Fruit fly (Drosophila melanogaster) whole organism, embryonic: ENCODE results near the gene CG7402.

Experiments
- Atf3 ChIP-seq: fragments of 200-800 bp; sonication (Bioruptor generic); optimal IDR thresholded peaks from 3 replicates; lab custom pipeline; 2016; ENCODE audit warnings: missing biosample characterization, missing genetic modification characterization
- Blimp-1 ChIP-seq: fragments of 200-800 bp; sonication (Bioruptor generic); optimal IDR thresholded peaks from 3 replicates; lab custom pipeline; 2018; ENCODE audit warnings: missing biosample characterization, missing genetic modification characterization, mild to moderate bottlenecking, moderate library complexity, missing genetic modification reagents
- CG11456 ChIP-seq: fragments of 200-800 bp; sonication (Bioruptor generic); IDR thresholded peaks from 3 replicates; pipeline ENCODE4 v1.3.6; 2022; ENCODE audit warnings: missing biosample characterization, missing genetic modification characterization
- CG11695 ChIP-seq: fragments of 200-800 bp; sonication (Bioruptor generic); IDR thresholded peaks from 3 replicates; pipeline ENCODE4 v1.3.6; 2022; ENCODE audit warnings: missing biosample characterization, missing genetic modification characterization
- CG13123 ChIP-seq: fragments of 200-800 bp; sonication (Bioruptor generic); optimal IDR thresholded peaks from 2 replicates; lab custom pipeline; 2016; ENCODE audit warnings: missing biosample characterization, missing genetic modification characterization
- CG14050 ChIP-seq: fragments of 200-800 bp; sonication (Bioruptor generic); IDR thresholded peaks from 3 replicates; pipeline ENCODE4 v1.3.6; 2022; ENCODE audit warnings: missing biosample characterization, missing genetic modification characterization
- CG14965 ChIP-seq: fragments of 200-800 bp; sonication (Bioruptor generic); optimal IDR thresholded peaks from 2 replicates; lab custom pipeline; 2016; ENCODE audit warnings: missing biosample characterization, missing genetic modification characterization, borderline replicate concordance
- CG16779 ChIP-seq: fragments of 200-800 bp; sonication (Bioruptor generic); IDR thresholded peaks from 2 replicates; pipeline ENCODE4 v1.3.6; 2022; ENCODE audit warnings: missing biosample characterization, missing genetic modification characterization
- CG16815 ChIP-seq: fragments of 200-800 bp; sonication (Bioruptor generic); optimal IDR thresholded peaks from 3 replicates; lab custom pipeline; 2017; ENCODE audit warnings: missing biosample characterization, mild to moderate bottlenecking, missing genetic modification characterization
- CG16863 ChIP-seq: fragments of 200-800 bp; sonication (Bioruptor generic); optimal IDR thresholded peaks from 3 replicates; lab custom pipeline; 2016; ENCODE audit warnings: missing biosample characterization, missing genetic modification characterization
- CG17829 ChIP-seq: fragments of 200-800 bp; optimal IDR thresholded peaks from 2 replicates; lab custom pipeline; 2019; ENCODE audit warnings: missing biosample characterization, mild to moderate bottlenecking, missing genetic modification characterization, moderate library complexity
- CG18619 ChIP-seq: fragments of 200-800 bp; sonication (Bioruptor generic); optimal IDR thresholded peaks from 3 replicates; lab custom pipeline; 2017; ENCODE audit warnings: missing biosample characterization, mild to moderate bottlenecking, missing genetic modification characterization
- CG2678 ChIP-seq: fragments of 200-800 bp; sonication (Bioruptor generic); optimal IDR thresholded peaks from 3 replicates; lab custom pipeline; 2019; ENCODE audit warnings: missing biosample characterization, mild to moderate bottlenecking, missing genetic modification characterization, moderate library complexity
- CG33213 ChIP-seq: fragments of 200-800 bp; sonication (Bioruptor generic); optimal IDR thresholded peaks from 3 replicates; lab custom pipeline; 2016; ENCODE audit warnings: missing biosample characterization, missing genetic modification characterization
- CG3726 ChIP-seq: fragments of 200-800 bp; sonication (Bioruptor generic); IDR thresholded peaks from 3 replicates; pipeline ENCODE4, ENCODE4 v1.3.6; 2022; ENCODE audit warnings: missing biosample characterization, missing genetic modification characterization
- CG4617 ChIP-seq: fragments of 200-800 bp; sonication (Bioruptor generic); optimal IDR thresholded peaks from 3 replicates; lab custom pipeline; 2016; ENCODE audit warnings: missing biosample characterization, missing genetic modification characterization, borderline replicate concordance
- CG7745 ChIP-seq: fragments of 200-800 bp; sonication (Bioruptor generic); optimal IDR thresholded peaks from 2 replicates; lab custom pipeline; 2018; ENCODE audit warnings: missing biosample characterization, mild to moderate bottlenecking, missing genetic modification characterization, moderate library complexity
- CG8478 ChIP-seq: fragments of >200 bp; optimal IDR thresholded peaks from 2 replicates; lab custom pipeline; 2018
- CoRest ChIP-seq: fragments of 200-800 bp; sonication (Bioruptor generic); optimal IDR thresholded peaks from 3 replicates; lab custom pipeline; 2018; ENCODE audit warnings: missing biosample characterization, mild to moderate bottlenecking, missing genetic modification characterization, moderate library complexity
- Gug ChIP-seq: fragments of 200-800 bp; sonication (Bioruptor generic); IDR thresholded peaks from 4 replicates; pipeline ENCODE4 v1.3.6; 2022; ENCODE audit warnings: missing biosample characterization, missing genetic modification characterization
- HLH54F ChIP-seq: fragments of 200-800 bp; sonication (Bioruptor generic); optimal IDR thresholded peaks from 3 replicates; lab custom pipeline; 2016; ENCODE audit warnings: missing biosample characterization, missing genetic modification characterization
- Hsf ChIP-seq: fragments of 200-800 bp; sonication (Bioruptor generic); optimal IDR thresholded peaks from 3 replicates; lab custom pipeline; 2016; ENCODE audit warnings: missing biosample characterization, missing genetic modification characterization
- MESR4 ChIP-seq: fragments of 200-800 bp; sonication (Bioruptor generic); optimal IDR thresholded peaks from 2 replicates; lab custom pipeline; 2018; ENCODE audit warnings: missing biosample characterization, mild to moderate bottlenecking, missing genetic modification characterization, moderate library complexity
- Oaz ChIP-seq: fragments of 200-800 bp; sonication (Bioruptor generic); IDR thresholded peaks from 2 replicates; pipeline ENCODE4 v1.3.6; 2022; ENCODE audit warnings: missing biosample characterization, missing genetic modification characterization
- Rx ChIP-seq: fragments of 200-800 bp; sonication (Bioruptor generic); IDR thresholded peaks from 2 replicates; pipeline ENCODE4 v1.3.6; 2022; ENCODE audit warnings: missing biosample characterization, missing genetic modification characterization
- Side ChIP-seq: fragments of 200-800 bp; sonication (Bioruptor generic); optimal IDR thresholded peaks from 2 replicates; lab custom pipeline; 2016; ENCODE audit warnings: missing biosample characterization, missing genetic modification characterization
- Sox102F ChIP-seq: fragments of 200-800 bp; sonication (Bioruptor generic); optimal IDR thresholded peaks from 2 replicates; lab custom pipeline; 2018; ENCODE audit warnings: missing biosample characterization, mild to moderate bottlenecking, missing genetic modification characterization, moderate library complexity
- abd-A ChIP-seq: fragments of 200-800 bp; sonication (Bioruptor generic); optimal IDR thresholded peaks from 3 replicates; lab custom pipeline; 2019; ENCODE audit warnings: missing biosample characterization, mild to moderate bottlenecking, missing genetic modification characterization, moderate library complexity
- ac ChIP-seq: fragments of 200-800 bp; sonication (Bioruptor generic); optimal IDR thresholded peaks from 3 replicates; lab custom pipeline; 2017; ENCODE audit warnings: missing biosample characterization, mild to moderate bottlenecking, missing genetic modification characterization
- ap ChIP-seq: fragments of 200-800 bp; sonication (Bioruptor generic); IDR thresholded peaks from 2 replicates; pipeline ENCODE4 v1.3.6; 2022; ENCODE audit warnings: missing biosample characterization, missing genetic modification characterization
- ase ChIP-seq: fragments of 200-800 bp; sonication (Bioruptor generic); IDR thresholded peaks from 3 replicates; pipeline ENCODE4 v1.3.6; 2022; ENCODE audit warnings: missing biosample characterization, missing genetic modification characterization
- bab2 ChIP-seq: fragments of 200-800 bp; sonication (Bioruptor generic); optimal IDR thresholded peaks from 2 replicates; lab custom pipeline; 2016; ENCODE audit warnings: missing biosample characterization, missing genetic modification characterization
- bsh ChIP-seq, 2 experiments: fragments of 200-800 bp; sonication (Bioruptor generic); optimal IDR thresholded peaks; 2 replicates each; lab custom pipeline; 2017 to 2018; ENCODE audit warnings: mild to moderate bottlenecking in 2 of 2, missing biosample characterization in 2 of 2, missing genetic modification characterization in 2 of 2, moderate library complexity in 1 of 2
- btn ChIP-seq: fragments of 200-800 bp; sonication (Bioruptor generic); optimal IDR thresholded peaks from 2 replicates; lab custom pipeline; 2016; ENCODE audit warnings: missing biosample characterization, missing genetic modification characterization
- crc ChIP-seq: fragments of 200-800 bp; sonication (Bioruptor generic); optimal IDR thresholded peaks from 2 replicates; lab custom pipeline; 2016; ENCODE audit warnings: missing biosample characterization, missing genetic modification characterization
- crp ChIP-seq, 2 experiments: fragments of 200-800 bp; sonication (Bioruptor generic); optimal IDR thresholded peaks; 2 replicates in 1 of 2; 3 replicates in 1 of 2; lab custom pipeline; 2017; ENCODE audit warnings: missing biosample characterization in 2 of 2, missing genetic modification characterization in 2 of 2, mild to moderate bottlenecking in 1 of 2, moderate library complexity in 1 of 2
- cwo ChIP-seq: fragments of 200-800 bp; sonication (Bioruptor generic); optimal IDR thresholded peaks from 3 replicates; lab custom pipeline; 2017; ENCODE audit warnings: missing biosample characterization, missing genetic modification characterization, mild to moderate bottlenecking, moderate library complexity, missing genetic modification reagents
- dimm ChIP-seq: fragments of 200-800 bp; sonication (Bioruptor generic); IDR thresholded peaks from 2 replicates; pipeline ENCODE4 v1.3.6; 2022; ENCODE audit warnings: missing biosample characterization, missing genetic modification characterization
- esg ChIP-seq: fragments of 200-800 bp; sonication (Bioruptor generic); conservative IDR thresholded peaks from 2 replicates; pipeline ENCODE4 v1.3.6; 2022; ENCODE audit warnings: missing biosample characterization, missing genetic modification characterization
- eve ChIP-seq, 2 experiments: fragments of >200 bp; optimal IDR thresholded peaks; 2 replicates each; lab custom pipeline; 2017; ENCODE audit warnings: missing biosample characterization in 2 of 2, missing genetic modification characterization in 2 of 2
- grn ChIP-seq: fragments of 200-800 bp; sonication (Bioruptor generic); optimal IDR thresholded peaks from 3 replicates; lab custom pipeline; 2017; ENCODE audit warnings: missing biosample characterization, missing genetic modification characterization
- ind ChIP-seq: fragments of 200-800 bp; sonication (Bioruptor generic); optimal IDR thresholded peaks from 3 replicates; lab custom pipeline; 2016; ENCODE audit warnings: missing biosample characterization, missing genetic modification characterization
- insv ChIP-seq, 2 experiments: fragments of 200-800 bp; sonication (Bioruptor generic); optimal IDR thresholded peaks; 3 replicates each; lab custom pipeline; 2016 to 2018; ENCODE audit warnings: missing biosample characterization in 2 of 2, missing genetic modification characterization in 2 of 2
- kay ChIP-seq: fragments of 200-800 bp; sonication (Bioruptor generic); optimal IDR thresholded peaks from 2 replicates; lab custom pipeline; 2016; ENCODE audit warnings: missing biosample characterization, missing genetic modification characterization
- lilli ChIP-seq: fragments of 200-800 bp; sonication (Bioruptor generic); optimal IDR thresholded peaks from 3 replicates; lab custom pipeline; 2016; ENCODE audit warnings: missing biosample characterization, missing genetic modification characterization
- nau ChIP-seq: fragments of 200-800 bp; sonication (Bioruptor generic); optimal IDR thresholded peaks from 3 replicates; lab custom pipeline; 2017; ENCODE audit warnings: missing biosample characterization, mild to moderate bottlenecking, missing genetic modification characterization, missing genetic modification reagents
- otp ChIP-seq: fragments of 200-800 bp; sonication (Bioruptor generic); IDR thresholded peaks from 3 replicates; pipeline ENCODE4, ENCODE4 v1.3.6; 2022; ENCODE audit warnings: missing biosample characterization, missing genetic modification characterization
- pzg ChIP-seq: fragments of 200-800 bp; sonication (Bioruptor generic); optimal IDR thresholded peaks from 3 replicates; lab custom pipeline; 2018; ENCODE audit warnings: missing biosample characterization, mild to moderate bottlenecking, missing genetic modification characterization, moderate library complexity
- sqz ChIP-seq: fragments of 200-800 bp; sonication (Bioruptor generic); optimal IDR thresholded peaks from 3 replicates; lab custom pipeline; 2018; ENCODE audit warnings: missing biosample characterization, mild to moderate bottlenecking, missing genetic modification characterization
- ssp ChIP-seq: fragments of 200-800 bp; sonication (Bioruptor generic); IDR thresholded peaks from 2 replicates; pipeline ENCODE4 v1.3.6; 2022; ENCODE audit warnings: missing biosample characterization, missing genetic modification characterization
- tgo ChIP-seq: fragments of 200-800 bp; sonication (Bioruptor generic); IDR thresholded peaks from 3 replicates; pipeline ENCODE4 v1.3.6; 2022; ENCODE audit warnings: missing biosample characterization, missing genetic modification characterization

CG7402 gene

DNA sequence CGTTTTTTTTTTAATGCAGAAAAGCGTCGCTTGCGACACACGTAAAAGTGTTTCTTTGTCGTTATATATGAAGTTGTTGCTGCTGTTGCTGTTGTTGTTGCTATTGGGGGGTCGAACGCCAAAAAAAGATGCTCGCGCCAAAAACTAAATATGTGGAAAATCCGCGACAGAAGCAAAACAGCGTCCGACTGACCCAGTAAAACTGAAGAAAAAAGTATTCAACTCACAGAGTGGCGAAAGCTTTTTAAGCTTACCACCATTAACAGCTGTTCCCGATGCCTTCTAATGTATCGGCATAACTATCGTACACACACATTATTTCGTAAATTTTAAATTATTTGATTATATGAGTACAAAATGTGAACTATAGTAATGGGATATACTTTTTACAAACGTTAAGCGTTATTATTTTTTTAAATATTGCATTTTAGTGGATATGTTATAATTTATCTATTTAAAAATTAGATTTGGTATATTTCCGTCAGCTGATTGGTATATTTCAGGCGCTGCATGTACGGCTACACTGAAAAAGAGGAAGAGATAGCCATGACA, 20.2 kb downstream of the CG7402 start, which contains the start of the genes Prestin and Wdr92 (continued):
- TF ChIP-seq tgo (GFP tag; lab: Robert Waterston, UW) = no peak
- TF ChIP-seq esg (GFP tag; lab: Robert Waterston, UW) = no peak
- TF ChIP-seq ap (GFP tag; lab: Robert Waterston, UW) = no peak
- TF ChIP-seq CoRest (tag; lab: Kevin White, UChicago) = peak; percentile 28
- TF ChIP-seq otp (GFP tag; lab: Robert Waterston, UW) = no peak
- peak; percentile 75 for TF ChIP-seq pzg (GFP tag; lab: Kevin White, UChicago)
- TF ChIP-seq Side (GFP tag; lab: Kevin White, UChicago) = no peak
- TF ChIP-seq bsh (GFP tag; optimal IDR thresholded peaks at IDR 0.05; lab: Kevin White, UChicago) = no peak
- no peak for TF ChIP-seq Hsf (GFP tag; lab: Kevin White, UChicago)
- TF ChIP-seq MESR4 (GFP tag; lab: Kevin White, UChicago) = no peak
- peak; percentile 5 for TF ChIP-seq nau
- no peak for TF ChIP-seq Blimp-1 (GFP tag; lab: Kevin White, UChicago)
- no peak for TF ChIP-seq Oaz
- TF ChIP-seq Rx = no peak
- no peak for TF ChIP-seq ind
- peak; percentile 29 for TF ChIP-seq cwo (GFP tag; lab: Kevin White, UChicago)
- no peak for TF ChIP-seq Atf3 (GFP tag; lab: Kevin White, UChicago)
- TF ChIP-seq CG16815 (GFP tag; lab: Kevin White, UChicago) = no peak
- peak; percentile 19 for TF ChIP-seq CG17829 (tag; lab: Kevin White, UChicago)
- peak; percentile 59 to 98 for TF ChIP-seq crp (GFP tag; optimal IDR thresholded peaks at IDR 0.05; lab: Kevin White, UChicago)
- TF ChIP-seq CG8478 (lab: Kevin White, UChicago) = no peak
- no peak for TF ChIP-seq CG4617 (GFP tag; lab: Kevin White, UChicago)
- TF ChIP-seq abd-A = peak; percentile 55
- TF ChIP-seq bab2 (GFP tag; lab: Kevin White, UChicago) = no peak
- TF ChIP-seq CG7745 (tag; lab: Kevin White, UChicago) = no peak
- no peak for TF ChIP-seq HLH54F (GFP tag; lab: Kevin White, UChicago)
- 0 out of 2 replicates have a peak, but pooled peaks have one; percentile 40 for TF ChIP-seq CG16779 (GFP tag; lab: Robert Waterston, UW)
- TF ChIP-seq insv (GFP tag; optimal IDR thresholded peaks at IDR 0.05; lab: Kevin White, UChicago) = no peak
- no peak for TF ChIP-seq kay (GFP tag; lab: Kevin White, UChicago)
- TF ChIP-seq sqz (GFP tag; lab: Kevin White, UChicago) = peak; percentile 85
- TF ChIP-seq CG3726 (GFP tag; lab: Robert Waterston, UW) = no peak
- no peak for TF ChIP-seq CG16863 (GFP tag; lab: Kevin White, UChicago)
- TF ChIP-seq CG33213 (GFP tag; lab: Kevin White, UChicago) = no peak
- TF ChIP-seq ase = no peak
- TF ChIP-seq CG2678 (tag; lab: Kevin White, UChicago) = peak; percentile 36
- TF ChIP-seq CG13123 (GFP tag; lab: Kevin White, UChicago) = no peak
- TF ChIP-seq crc (GFP tag; lab: Kevin White, UChicago) = no peak
- no peak for TF ChIP-seq Gug (GFP tag; lab: Robert Waterston, UW)
- peak; percentile 10 for TF ChIP-seq lilli
- peak; percentile 69; the same call in 1 of the 3 replicates for TF ChIP-seq CG11456 (GFP tag; lab: Robert Waterston, UW)
- TF ChIP-seq CG11695 (GFP tag; lab: Robert Waterston, UW) = no peak; the same call in 2 of the 3 replicates
- no peak for TF ChIP-seq btn (GFP tag; lab: Kevin White, UChicago)
- no peak for TF ChIP-seq ac
- TF ChIP-seq ssp = no peak
- no peak for TF ChIP-seq grn (GFP tag; lab: Kevin White, UChicago)
- TF ChIP-seq CG14050 (GFP tag; lab: Robert Waterston, UW) = no peak
- no peak for TF ChIP-seq dimm
- TF ChIP-seq eve (GFP tag; optimal IDR thresholded peaks at IDR 0.05; lab: Kevin White, UChicago) = peak in 1 of 2 experiments; percentile 47
- TF ChIP-seq CG14965 (GFP tag; lab: Kevin White, UChicago) = no peak
- no peak for TF ChIP-seq Sox102F (GFP tag; lab: Kevin White, UChicago)
- TF ChIP-seq CG18619 (GFP tag; lab: Kevin White, UChicago) = peak; percentile 8
